Worm (Caenorhabditis elegans) whole organism, L4/young adult: ENCODE results near the gene F53A9.6.

Source experiments
- W03F9.2 ChIP-seq: fragments of 150-350 bp; optimal IDR thresholded peaks from 2 replicates; lab custom pipeline; 2014; ENCODE audit warnings: missing biosample characterization, missing genetic modification characterization
- dao-5 ChIP-seq: sonication (generic microtip); optimal IDR thresholded peaks from 2 replicates; lab custom pipeline; 2016; ENCODE audit warnings: missing genotype, missing genetic modification characterization, moderate library complexity, missing compliant biosample characterization

ce11 chrX:8675151-8675550 lies 38.5 kb downstream of the F53A9.6 start:
- TF ChIP-seq dao-5: no peak
- no peak for TF ChIP-seq W03F9.2 (tag; lab: Kevin White, UChicago)
